Fruit fly (Drosophila melanogaster) whole organism: ENCODE results near the gene CG32801.

Source experiments
- CG8478 ChIP-seq: fragments of >200 bp; optimal IDR thresholded peaks from 2 replicates; lab custom pipeline; 2018; ENCODE audit warnings: inconsistent platforms
- Dll ChIP-seq: fragments of >200 bp; optimal IDR thresholded peaks from 2 replicates; lab custom pipeline; 2017
- EcR ChIP-seq, 2 experiments: fragments of >200 bp; optimal IDR thresholded peaks; 2 replicates each; lab custom pipeline; 2017; ENCODE audit warnings: missing biosample characterization in 2 of 2, missing genetic modification characterization in 2 of 2, missing genetic modification reagents in 2 of 2
- pan ChIP-seq: fragments of >200 bp; optimal IDR thresholded peaks from 2 replicates; lab custom pipeline; 2017
- psq ChIP-seq: fragments of >200 bp; optimal IDR thresholded peaks from 2 replicates; lab custom pipeline; 2017
- usp ChIP-seq: fragments of >200 bp; optimal IDR thresholded peaks from 2 replicates; lab custom pipeline; 2017; ENCODE audit warnings: missing biosample characterization, missing genetic modification characterization, mixed read lengths

Gene CG32801

DNA sequence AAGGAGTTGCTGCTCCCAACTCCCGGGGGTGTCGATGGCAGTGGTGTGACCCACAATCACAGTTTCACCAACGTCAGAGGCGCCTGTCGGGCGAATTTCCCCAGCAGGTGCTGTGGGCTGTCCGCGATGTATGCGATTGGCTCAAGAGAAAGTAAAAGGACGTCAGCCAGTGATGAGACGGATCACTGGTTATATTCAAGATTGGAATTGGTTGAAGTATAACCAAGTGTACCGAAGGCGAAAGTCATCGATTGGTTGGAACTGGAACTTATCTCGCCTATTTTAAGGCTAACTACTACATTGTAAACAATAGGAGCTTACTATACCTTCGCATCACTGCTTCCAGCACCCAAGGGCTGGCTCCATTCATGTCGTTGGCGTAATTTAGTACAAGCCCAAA, at the start of gene CG32801:
Gene CG32801, minus strand, starts transcription at position 101 of the 400 bp plus-strand sequence.
- no peak for TF ChIP-seq Dll
- no peak for TF ChIP-seq usp (GFP tag; lab: Kevin White, UChicago)
- no peak for TF ChIP-seq CG8478 (lab: Kevin White, UChicago)
- no peak for TF ChIP-seq pan (lab: Kevin White, UChicago)
- no peak for TF ChIP-seq psq
- TF ChIP-seq EcR (GFP tag; optimal IDR thresholded peaks at IDR 0.05; lab: Kevin White, UChicago) = no peak

DNA sequence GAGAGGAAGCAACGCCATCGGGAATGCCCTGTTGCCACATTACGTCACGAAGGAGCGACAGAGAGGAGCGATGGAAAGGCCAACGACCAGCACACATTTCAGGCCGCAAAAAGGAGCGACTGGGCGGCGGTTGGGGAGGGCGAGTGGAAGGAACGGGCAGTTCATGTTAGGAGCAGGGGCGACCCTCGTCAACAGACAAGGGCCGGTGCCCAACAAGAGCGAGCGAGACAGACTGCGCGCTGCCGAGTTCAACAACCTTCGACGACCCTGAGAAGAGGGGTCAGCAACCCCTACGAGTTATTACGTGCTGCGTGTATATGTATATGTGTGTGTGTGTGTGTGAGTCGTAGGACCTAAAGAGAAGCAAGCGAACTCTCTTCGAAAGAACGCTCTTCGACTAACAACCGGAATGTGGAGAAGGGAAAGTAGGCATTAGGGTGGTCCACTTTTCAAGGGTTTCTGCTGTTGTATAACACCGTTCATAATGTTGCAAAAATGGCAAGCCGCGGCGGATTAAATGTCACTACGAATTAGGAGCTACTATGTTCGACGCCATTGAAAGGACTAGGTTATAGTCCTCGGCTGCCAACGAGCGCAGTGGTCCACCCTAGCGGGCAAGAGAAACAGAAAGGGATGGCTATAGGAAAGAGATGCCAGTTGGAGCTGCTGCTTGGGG, 48.6 kb upstream of the CG32801 start:
- TF ChIP-seq psq = no peak
- peak; percentile 99 for TF ChIP-seq EcR (GFP tag; optimal IDR thresholded peaks at IDR 0.05; lab: Kevin White, UChicago)

DNA sequence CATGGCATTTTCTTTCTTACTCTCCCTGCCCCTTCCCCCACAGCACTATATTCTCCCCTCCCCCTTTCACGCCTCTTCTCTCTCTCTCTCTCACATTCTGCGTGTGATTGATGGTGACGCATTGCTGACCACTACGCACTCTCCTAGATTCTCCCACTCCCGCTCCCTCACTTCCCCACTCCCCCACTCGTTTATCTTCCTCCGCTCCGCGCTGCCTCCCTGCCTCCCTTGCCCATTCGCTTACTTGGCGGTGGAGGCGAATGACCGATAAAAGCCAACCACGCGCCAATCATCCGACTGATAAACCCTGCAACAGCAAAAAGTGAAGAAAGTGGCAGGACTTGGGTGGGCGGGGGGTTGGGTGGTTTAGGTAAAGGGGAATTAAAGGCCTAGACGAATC, 47.3 kb upstream of the CG32801 start:
- TF ChIP-seq Dll (no peak), EcR (GFP tag; optimal IDR thresholded peaks at IDR 0.05; lab: Kevin White, UChicago) (peak; percentile 85 to 95)

DNA sequence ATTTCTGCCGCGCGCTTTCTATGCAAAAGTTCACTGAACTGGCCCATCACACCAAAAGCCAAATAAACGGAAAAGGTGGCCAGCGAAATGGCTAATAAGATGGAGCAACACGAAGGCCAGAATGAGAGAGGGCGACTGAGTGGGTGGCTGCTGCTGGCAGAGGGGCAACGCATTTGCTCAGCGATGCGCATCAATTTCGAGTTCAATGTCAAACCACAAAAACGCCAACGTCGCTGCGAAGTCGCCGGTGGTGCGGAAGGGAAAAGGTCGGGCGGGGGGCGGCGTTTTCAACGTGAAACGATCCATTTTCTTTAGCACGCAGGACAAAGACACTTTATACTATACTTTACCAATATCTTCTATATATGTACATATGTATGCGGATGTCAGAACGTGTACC, 46.6 kb upstream of the CG32801 start:
- TF ChIP-seq EcR (GFP tag; optimal IDR thresholded peaks at IDR 0.05; lab: Kevin White, UChicago) (peak; percentile 5 to 27), psq (no peak)

DNA sequence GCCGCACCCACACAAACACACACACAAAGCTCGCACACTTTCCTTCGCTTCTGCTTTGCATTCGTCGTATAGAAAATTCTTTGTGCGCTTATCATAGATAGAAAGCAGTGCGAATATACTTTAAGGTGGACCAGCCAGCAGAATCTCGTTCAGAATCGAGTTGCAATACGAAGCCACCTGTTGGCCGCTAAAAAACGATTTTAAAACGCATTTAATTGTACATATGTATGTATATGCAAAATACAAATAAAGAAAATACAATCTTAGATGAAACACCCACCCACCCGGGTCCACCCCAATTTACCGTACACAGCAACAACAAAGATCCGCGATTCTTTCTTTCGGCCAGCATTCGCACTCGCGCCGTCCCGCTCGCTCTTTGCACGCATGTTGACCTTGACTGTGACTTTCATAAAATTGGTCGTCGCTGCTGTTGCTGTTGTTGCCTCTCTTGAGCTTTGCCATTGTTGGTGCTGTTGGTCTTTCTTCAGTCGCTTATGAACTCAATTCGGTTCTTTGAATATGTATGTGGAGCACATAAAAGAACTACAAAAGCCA, 45.6 kb upstream of the CG32801 start:
- no peak for TF ChIP-seq EcR (GFP tag; optimal IDR thresholded peaks at IDR 0.05; lab: Kevin White, UChicago)
- TF ChIP-seq pan (lab: Kevin White, UChicago) = no peak
- no peak for TF ChIP-seq CG8478 (lab: Kevin White, UChicago)
- no peak for TF ChIP-seq Dll
- TF ChIP-seq usp (GFP tag; lab: Kevin White, UChicago) = no peak
- no peak for TF ChIP-seq psq

DNA sequence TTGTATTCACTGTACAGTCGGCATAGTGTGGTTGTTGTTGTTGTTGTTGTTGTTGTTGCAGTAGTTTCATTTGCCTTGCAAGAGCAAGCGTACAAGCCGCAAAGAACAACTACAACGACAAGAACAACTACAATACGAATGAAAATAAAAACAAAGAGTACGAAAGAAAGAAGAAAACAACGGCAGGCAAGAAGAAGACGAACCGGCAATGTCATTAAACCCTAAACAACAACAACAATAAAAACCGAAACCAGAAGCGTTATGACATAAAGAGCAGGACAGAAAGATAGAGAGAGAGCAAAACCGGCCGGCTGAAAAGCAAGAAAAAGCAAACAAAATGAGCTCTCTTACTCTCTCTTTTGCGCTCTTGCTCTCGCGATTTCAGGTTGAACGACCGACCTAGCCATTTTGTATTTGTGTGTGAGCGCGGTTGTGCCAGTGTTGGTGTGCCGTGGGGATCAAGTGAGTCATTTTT, 45.0 kb upstream of the CG32801 start:
- TF ChIP-seq CG8478 (lab: Kevin White, UChicago) (no peak), pan (lab: Kevin White, UChicago) (no peak), EcR (GFP tag; optimal IDR thresholded peaks at IDR 0.05; lab: Kevin White, UChicago) (peak; percentile 88 to 97), usp (GFP tag; lab: Kevin White, UChicago) (no peak), Dll (peak; percentile 58), psq (no peak)

DNA sequence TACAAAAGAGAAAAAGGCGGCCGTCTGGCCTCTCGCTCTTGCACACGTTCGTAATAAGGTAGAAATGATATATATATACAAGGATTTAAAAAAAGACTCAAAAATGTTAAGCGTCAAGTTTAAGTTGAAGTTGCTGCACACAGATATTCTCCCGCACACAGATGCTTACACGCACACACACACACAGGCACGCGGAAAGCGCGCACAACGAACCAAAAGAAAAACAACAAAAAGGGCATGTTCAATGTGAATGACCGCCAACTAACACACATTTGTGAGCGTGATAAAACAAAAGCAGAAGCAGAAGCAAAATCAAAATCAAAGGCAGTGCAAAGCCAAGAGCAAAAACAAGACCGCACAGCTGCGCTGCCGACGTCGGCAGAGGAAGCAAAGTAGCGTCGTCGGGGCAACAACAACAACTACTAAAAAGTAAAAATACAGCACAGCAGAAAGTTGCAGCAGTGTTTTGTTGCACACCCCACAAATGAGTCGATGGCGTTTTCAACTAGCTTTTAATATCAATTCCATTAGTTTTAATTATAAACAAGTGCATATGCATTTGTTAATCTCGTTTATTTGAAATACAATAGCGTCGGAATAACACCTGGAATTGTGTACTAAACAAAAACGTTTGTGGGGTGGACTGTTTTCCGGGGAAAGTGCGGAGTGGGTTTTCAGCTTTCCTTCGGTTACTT, 44.3 kb upstream of the CG32801 start:
- peak; percentile 73 to 93 for TF ChIP-seq EcR (GFP tag; optimal IDR thresholded peaks at IDR 0.05; lab: Kevin White, UChicago)
- TF ChIP-seq usp (GFP tag; lab: Kevin White, UChicago) = no peak

DNA sequence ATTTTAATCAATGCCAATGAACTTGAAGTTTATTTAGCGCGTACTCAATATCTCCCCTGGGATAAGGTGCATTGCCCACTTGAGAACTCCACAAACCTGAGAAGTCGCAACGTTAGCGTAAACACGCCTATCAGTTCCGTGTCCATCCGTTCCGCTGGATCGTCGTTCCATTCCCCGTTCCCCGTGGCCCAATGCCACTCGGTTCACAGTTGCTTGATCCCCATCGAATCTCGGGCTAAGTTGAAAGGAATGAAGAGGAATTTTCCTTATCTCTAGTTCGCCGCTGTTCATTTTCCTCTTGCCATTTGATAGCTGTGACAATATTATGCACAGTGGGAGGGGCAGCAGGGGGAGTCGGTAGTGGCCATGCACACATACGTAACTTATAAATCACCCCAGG, 42.3 kb upstream of the CG32801 start:
- TF ChIP-seq Dll (no peak), EcR (GFP tag; optimal IDR thresholded peaks at IDR 0.05; lab: Kevin White, UChicago) (peak; percentile 83 to 88), CG8478 (lab: Kevin White, UChicago) (no peak)

DNA sequence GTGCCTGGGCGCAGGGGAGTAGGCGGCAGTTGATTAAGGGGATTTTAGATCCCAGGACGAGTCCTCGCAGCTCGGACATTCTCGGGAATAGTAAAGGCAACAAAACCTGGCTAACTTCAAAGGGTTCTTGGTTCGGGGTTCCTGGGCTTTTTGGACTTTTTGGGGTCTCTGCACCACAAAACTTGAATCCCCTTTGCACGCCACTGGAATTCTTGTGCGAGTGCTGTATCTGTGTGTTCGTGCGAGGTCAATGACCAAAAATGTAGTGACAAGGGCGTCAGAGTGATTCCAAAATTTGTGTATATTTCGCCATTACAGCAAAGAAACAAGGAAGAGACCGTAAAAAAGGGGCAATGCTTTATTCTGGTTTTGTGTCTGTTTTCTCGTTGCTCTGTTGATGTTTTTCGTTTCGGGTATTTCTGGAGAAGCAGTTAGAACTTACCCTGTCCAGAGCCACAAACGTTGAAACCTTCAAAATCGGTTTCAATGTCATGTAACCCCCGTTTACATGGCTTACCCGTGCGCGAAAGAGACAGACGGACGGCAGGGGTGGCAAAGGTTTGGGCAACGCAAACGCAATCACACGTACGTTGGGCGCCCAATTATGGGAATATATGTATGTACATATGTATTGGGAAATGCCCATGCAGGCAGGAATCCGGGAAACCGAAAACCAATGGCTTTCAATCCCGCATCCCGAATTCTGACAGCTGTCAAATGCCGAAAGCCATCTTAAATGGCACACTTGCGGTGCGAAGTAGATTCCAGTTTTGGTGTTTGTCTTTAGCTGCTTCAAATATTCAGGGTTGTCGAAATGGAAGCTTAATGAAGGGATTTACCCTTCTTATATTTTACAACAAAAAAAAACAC, 41.5 kb upstream of the CG32801 start:
- TF ChIP-seq pan (lab: Kevin White, UChicago) (no peak), EcR (GFP tag; optimal IDR thresholded peaks at IDR 0.05; lab: Kevin White, UChicago) (peak; percentile 53 to 70)

DNA sequence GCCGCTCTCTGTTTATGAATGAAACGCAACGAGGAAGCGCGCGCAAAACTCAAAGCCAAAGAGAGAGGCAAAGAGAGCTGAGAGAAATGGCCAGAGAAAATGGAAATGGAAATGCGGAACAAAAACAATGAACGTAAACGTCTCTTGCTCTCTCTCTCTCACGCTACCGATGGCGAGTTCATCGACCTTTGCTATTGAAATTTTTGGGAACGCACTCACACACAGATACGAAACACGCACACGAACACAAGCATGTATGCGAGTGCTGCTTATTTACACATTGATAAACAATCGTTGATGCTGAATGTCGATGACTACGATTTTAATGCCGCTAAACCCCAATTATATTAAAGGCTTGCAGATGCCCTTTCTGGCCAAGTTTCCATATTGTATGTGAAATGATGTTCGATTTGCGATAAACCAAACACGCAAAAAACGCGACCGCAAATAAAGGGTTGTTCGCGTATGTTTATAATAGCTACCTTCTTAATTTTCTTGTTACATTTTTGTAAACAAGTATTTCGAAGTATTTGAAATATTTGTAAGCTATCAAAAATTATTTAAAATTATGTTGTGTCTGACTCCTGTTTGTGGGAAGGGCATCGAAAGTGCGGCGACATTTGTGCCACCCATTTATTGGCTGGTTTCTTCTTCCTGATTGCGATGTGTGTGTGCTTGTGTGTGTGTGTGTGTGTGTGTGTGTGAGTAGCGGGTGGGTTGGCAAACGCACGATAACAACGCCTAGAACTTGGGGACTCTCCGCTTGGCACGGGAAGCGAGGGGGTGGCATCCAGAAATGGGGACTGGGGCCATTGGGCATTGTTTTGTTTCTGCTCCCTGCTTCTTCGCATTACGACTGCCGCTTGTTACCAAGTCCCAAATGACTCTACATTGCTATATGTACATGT, 40.6 kb upstream of the CG32801 start:
- TF ChIP-seq psq = no peak
- no peak for TF ChIP-seq pan (lab: Kevin White, UChicago)
- TF ChIP-seq usp (GFP tag; lab: Kevin White, UChicago) = no peak
- peak; percentile 89 to 94 for TF ChIP-seq EcR (GFP tag; optimal IDR thresholded peaks at IDR 0.05; lab: Kevin White, UChicago)
- peak; percentile 2 for TF ChIP-seq CG8478 (lab: Kevin White, UChicago)
- peak; percentile 69 for TF ChIP-seq Dll

DNA sequence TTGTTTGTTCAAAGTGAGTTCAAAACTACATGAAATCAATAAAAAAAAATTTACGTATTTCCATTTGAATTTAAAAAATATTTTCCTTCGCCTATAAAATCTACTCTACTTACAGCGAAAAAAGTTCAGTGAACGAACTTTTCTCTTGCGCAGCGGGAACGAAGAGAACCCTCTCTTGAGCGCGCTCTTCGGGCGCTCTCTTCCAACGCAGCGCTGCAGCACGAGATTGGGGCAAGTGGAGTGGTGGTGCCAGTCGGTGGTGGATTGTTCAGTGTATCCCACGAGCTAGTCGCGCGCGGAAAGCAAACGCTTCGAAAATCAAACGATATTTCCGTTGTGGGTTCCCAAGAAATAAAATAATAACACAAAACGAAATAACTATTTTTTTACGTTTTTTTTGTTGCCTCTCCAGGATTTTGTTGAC, 38.7 kb upstream of the CG32801 start, which contains the start of gene Hr4:
Gene Hr4, plus strand, starts transcription at position 272 of the 424 bp plus-strand sequence.
- TF ChIP-seq Dll (peak; percentile 24), psq (no peak), EcR (GFP tag; optimal IDR thresholded peaks at IDR 0.05; lab: Kevin White, UChicago) (peak; percentile 53 to 92), usp (GFP tag; lab: Kevin White, UChicago) (no peak), CG8478 (lab: Kevin White, UChicago) (no peak), pan (lab: Kevin White, UChicago) (no peak)
